Worm (Caenorhabditis elegans): Measurements from ENCODE around the gene srr-9.

- TF ChIP-seq blmp-1 (tag; optimal IDR thresholded peaks at IDR 0.05) = no peak
- TF ChIP-seq tbx-8 (GFP tag; optimal IDR thresholded peaks at IDR 0.05) = no peak
- TF ChIP-seq nhr-237 (tag; optimal IDR thresholded peaks at IDR 0.05) = no peak
- no peak for TF ChIP-seq unc-62 (GFP tag; optimal IDR thresholded peaks at IDR 0.05)
- no peak for TF ChIP-seq sptf-1 (tag; optimal IDR thresholded peaks at IDR 0.05)
- TF ChIP-seq hlh-1 (tag; optimal IDR thresholded peaks at IDR 0.05) = no peak
- no peak for TF ChIP-seq mep-1 (tag; optimal IDR thresholded peaks at IDR 0.05)
- TF ChIP-seq ham-2 (GFP tag; optimal IDR thresholded peaks at IDR 0.05) = no peak
- no peak for TF ChIP-seq elt-1 (tag; optimal IDR thresholded peaks at IDR 0.05; ENCODE audit: borderline replicate concordance, insufficient read depth)
- no peak for TF ChIP-seq lsy-2 (tag; optimal IDR thresholded peaks at IDR 0.05)
- TF ChIP-seq ztf-11 (tag; optimal IDR thresholded peaks at IDR 0.05) = no peak
- no peak for TF ChIP-seq nhr-12 (tag; optimal IDR thresholded peaks at IDR 0.05)
Observed at ce11 chrV:7742485-7742959, 4.7 kb downstream of the srr-9 start, which contains the start of gene fbxl-5.

Measured in whole organism, mixed stage, embryonic.